Fruit fly (Drosophila melanogaster): ENCODE measurements around the gene CG14100.

CG14100 gene

dm6 chr3L:19584369-19584915 lies 5.9 kb downstream of the CG14100 start, which contains the start of gene Shal:
Gene Shal, minus strand, starts transcription at chr3L:19584568.
- TF ChIP-seq noc (tag; optimal IDR thresholded peaks at IDR 0.05) = no peak

- no peak for TF ChIP-seq noc (tag; optimal IDR thresholded peaks at IDR 0.05)
Observed at dm6 chr3L:19580709-19581227, 9.6 kb downstream of the CG14100 start.

dm6 chr3L:19579346-19579745 lies 11.0 kb downstream of the CG14100 start:
- no peak for TF ChIP-seq noc (tag; optimal IDR thresholded peaks at IDR 0.05)

DNA sequence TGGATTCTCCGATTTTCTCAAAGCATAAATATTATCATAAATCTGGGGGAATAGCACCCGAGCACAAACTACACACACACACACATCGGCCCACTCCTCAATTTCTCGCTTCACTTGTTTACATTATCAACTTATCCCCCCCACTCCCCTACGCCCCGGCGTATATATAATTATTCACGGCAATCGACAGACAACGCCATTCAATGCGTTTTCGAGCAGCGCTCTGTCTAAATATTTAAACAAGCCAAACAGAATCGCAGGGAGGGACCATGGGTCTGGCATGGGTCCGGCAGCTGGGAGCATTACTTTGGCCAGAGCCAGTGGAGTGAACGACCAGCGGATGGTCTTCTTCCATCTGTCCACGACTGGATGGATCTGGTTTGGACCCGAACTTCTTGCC lies 14.7 kb downstream of the CG14100 start:
- TF ChIP-seq noc (tag; optimal IDR thresholded peaks at IDR 0.05) = no peak

DNA sequence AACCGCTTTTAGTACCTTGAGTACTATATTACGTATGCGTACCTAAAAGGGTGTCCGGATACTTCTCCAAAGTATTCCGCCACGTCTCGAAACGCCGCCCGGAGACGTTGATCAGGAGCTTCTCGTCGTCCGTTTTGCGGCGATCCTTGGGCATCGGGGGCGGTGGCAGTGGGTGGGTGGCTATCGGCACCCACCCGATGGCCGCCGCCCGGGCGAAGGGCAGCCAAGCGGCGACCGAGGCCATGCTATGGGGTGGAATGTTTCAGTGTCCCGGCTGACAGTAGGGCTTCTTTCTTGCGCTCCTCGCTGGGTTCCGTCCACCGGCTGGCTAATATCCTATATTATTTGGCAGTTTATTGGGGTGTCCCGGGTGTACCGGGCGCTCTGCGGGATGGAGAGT lies 15.9 kb downstream of the CG14100 start:
- TF ChIP-seq noc (tag; optimal IDR thresholded peaks at IDR 0.05) = no peak

DNA sequence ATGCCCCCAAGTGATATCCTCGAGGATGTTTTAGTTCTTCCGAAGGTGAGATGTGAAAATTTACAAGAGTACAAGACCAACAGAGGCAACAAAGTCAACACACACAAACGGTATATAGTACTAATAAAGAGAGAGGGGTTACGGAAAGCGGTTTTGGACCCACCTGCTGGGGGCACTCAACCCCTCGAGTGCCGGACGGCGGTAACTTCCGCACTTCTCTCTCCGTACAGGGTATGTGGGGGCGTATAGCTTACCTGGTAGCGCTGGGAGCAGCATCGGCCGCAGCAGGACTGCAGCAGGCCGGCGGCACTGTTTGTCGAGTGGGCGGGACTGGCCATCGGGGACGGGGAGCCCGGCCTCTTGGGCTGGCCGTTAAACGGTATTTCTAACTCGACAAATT lies 20.9 kb downstream of the CG14100 start:
- no peak for TF ChIP-seq noc (tag; optimal IDR thresholded peaks at IDR 0.05)

dm6 chr3L:19568999-19569398 lies 21.3 kb downstream of the CG14100 start:
- TF ChIP-seq noc (tag; optimal IDR thresholded peaks at IDR 0.05) = no peak

DNA sequence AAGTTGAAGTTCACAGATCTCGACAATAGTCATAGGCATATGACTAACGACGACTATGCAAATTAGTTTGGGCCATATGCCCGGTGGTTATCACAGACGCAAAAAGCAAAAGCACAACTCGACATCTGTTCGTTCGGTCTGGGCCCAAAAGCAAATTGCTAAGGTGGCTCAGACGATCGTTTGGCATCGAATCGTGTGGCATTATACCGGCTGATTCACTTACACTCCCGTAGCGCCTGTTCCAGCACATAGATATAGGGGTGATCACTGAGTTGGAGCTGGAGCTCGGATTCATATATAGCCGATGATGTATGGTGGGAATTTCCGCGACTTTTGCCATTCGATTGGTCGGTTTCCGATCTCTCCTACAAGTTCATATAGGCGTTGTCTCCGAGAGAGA lies 24.2 kb downstream of the CG14100 start:
- TF ChIP-seq noc (tag; optimal IDR thresholded peaks at IDR 0.05) = no peak

DNA sequence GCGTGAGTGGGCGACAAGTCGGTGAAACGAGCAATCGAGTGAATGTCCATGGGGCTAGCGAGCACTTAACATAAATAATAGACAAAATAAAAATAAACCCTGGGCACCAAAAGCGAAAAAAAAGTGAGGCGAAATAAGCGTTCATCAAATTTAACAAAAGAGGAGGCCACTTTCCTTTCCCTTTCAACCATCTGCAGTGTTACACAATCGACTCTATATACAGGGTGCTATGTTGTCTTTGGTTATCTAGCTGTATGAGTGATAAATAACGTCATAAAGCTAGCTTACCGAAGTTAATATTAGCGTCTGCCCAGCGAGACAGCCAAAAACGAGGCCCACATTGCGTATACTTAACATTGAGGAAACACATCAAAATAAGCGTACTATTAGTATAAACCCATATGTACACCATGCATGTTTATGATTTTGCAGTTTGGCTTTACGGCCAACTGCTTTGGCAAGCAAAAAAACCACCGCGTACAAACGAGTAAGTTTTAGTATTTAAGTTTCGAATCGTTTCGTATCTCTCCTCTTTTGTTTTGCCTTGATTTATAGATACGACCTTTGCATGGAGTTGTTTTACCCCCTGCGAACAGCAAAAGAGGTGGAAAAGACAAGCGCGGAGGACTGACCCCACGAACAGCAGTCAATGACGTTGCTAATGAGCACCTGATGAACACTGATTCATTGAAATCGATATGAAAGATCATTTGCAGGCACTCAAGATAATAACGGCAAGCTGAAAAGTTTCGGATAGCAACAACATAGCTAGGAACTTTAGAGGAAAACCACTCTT lies 25.2 kb downstream of the CG14100 start:
- no peak for TF ChIP-seq noc (tag; optimal IDR thresholded peaks at IDR 0.05)

- TF ChIP-seq noc (tag; optimal IDR thresholded peaks at IDR 0.05) = no peak
Observed at dm6 chr3L:19563014-19563413, 27.3 kb downstream of the CG14100 start.

- TF ChIP-seq noc (tag; optimal IDR thresholded peaks at IDR 0.05) = no peak
Observed at dm6 chr3L:19562146-19562700, 28.1 kb downstream of the CG14100 start.

- peak; percentile 96 for TF ChIP-seq noc (tag; optimal IDR thresholded peaks at IDR 0.05)
Observed at dm6 chr3L:19561745-19562144, 28.6 kb downstream of the CG14100 start.

- peak; percentile 95 for TF ChIP-seq noc (tag; optimal IDR thresholded peaks at IDR 0.05)
Observed at dm6 chr3L:19560695-19561246, 29.6 kb downstream of the CG14100 start.

DNA sequence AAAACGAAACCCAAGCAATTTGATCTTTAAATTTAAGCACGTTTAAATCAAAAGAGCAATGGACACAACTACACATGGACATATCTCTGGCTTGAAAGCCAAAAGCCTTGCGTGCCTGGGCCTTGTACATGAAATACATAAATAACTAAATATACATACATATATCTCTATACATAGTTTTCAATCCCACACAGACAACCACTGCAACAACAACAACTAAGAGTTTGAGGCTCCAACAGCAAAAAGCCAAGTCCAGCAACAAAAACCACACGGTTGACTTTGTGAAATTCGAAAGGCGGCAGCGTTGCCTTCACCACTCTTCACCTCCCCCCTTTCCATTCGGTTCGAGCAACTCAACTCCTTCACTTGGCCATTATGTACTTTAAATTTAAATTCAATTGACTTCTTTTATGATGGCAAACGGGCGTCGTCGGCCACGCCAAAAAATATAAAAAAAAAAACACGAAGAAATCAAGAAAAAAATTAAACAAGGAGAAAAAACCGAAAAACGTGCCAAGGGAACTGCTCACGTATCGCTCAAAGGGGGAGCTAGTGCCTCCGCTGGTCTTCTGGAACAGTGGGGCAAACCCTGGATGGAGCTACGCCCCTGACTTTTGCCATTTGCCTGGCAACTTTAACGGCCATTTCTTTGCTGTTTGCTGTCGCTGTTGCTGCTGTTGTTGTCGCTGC lies 30.2 kb downstream of the CG14100 start:
- no peak for TF ChIP-seq noc (tag; optimal IDR thresholded peaks at IDR 0.05)

DNA sequence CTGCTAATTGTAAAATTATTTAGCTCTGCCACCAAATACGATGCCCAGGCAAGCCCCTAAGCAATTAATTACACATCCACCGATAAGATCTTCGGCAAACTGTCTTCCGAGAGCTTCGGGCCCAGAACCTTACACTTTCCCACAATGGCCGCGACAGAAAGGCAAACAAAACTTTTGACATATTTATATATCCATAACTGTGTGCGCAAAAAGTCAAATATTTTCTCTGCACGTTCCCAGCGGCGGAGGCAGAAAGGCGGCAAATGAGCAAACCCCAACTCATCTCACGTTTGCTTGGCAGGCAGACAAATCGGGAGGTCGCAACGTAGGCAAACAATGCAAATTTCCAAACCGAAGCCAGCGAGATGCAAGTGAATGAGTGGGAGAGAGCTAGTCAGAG lies 31.2 kb downstream of the CG14100 start:
- no peak for TF ChIP-seq noc (tag; optimal IDR thresholded peaks at IDR 0.05)

DNA sequence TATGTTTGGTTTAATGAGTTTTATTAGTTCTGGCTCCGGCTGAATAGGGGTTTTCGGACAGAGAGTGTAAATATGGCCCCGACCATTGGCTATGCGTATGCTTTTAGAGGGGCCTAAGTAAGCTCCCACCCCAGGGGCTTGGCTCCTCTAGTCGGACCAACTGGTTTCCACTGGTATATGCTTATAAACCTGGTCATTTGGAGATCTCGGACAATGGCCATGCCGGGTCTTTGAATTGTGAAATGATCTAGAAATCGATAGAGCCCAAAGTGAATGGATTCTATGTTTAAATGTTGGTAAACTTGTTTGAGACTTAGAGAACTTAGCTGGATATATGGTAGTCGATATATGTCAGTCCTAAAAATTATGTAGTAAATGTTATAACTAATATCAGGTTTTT lies 31.6 kb downstream of the CG14100 start:
- TF ChIP-seq noc (tag; optimal IDR thresholded peaks at IDR 0.05) = no peak

Measured in whole organism, larva.